Fruit fly (Drosophila melanogaster) whole organism, wandering third instar larva: ENCODE measurements around the gene LysB.
A peak's percentile ranks its signal among the peaks of the same experiment; 100 is the strongest.
"Not testable (repeated sequence)": the region's sequence is repeated elsewhere in the genome, so short reads cannot be mapped to it uniquely, and the experiment has no call there.

Experiments
- Abd-B ChIP-seq: fragments of >200 bp; optimal IDR thresholded peaks from 2 replicates; lab custom pipeline; 2017; ENCODE audit warnings: missing biosample characterization, missing genetic modification characterization
- CrebA ChIP-seq: fragments of 200-800 bp; sonication (Bioruptor generic); optimal IDR thresholded peaks from 2 replicates; lab custom pipeline; 2016; ENCODE audit warnings: missing biosample characterization, mild to moderate bottlenecking, missing genetic modification characterization, borderline replicate concordance
- Dfd ChIP-seq: fragments of >200 bp; optimal IDR thresholded peaks from 2 replicates; lab custom pipeline; 2017; ENCODE audit warnings: missing biosample characterization, missing genetic modification characterization
- Dif ChIP-seq: fragments of 200-275, 200-300 bp; sonication (Bioruptor generic); optimal IDR thresholded peaks from 2 replicates; lab custom pipeline; 2018; ENCODE audit warnings: missing biosample characterization, missing genetic modification characterization; ENCODE audit not compliant: partially characterized antibody
- GATAd ChIP-seq: sonication (Bioruptor generic); optimal IDR thresholded peaks from 2 replicates; lab custom pipeline; 2016; ENCODE audit warnings: missing biosample characterization, missing genetic modification characterization
- HLH106 ChIP-seq: fragments of 200-800 bp; optimal IDR thresholded peaks from 3 replicates; lab custom pipeline; 2019; ENCODE audit warnings: missing biosample characterization, mild to moderate bottlenecking, missing genetic modification characterization, moderate library complexity
- Hr78 ChIP-seq: fragments of >200 bp; optimal IDR thresholded peaks from 2 replicates; lab custom pipeline; 2017; ENCODE audit warnings: missing biosample characterization, missing genetic modification characterization
- Hr83 ChIP-seq: fragments of 200-300 bp; sonication (Bioruptor generic); optimal IDR thresholded peaks from 2 replicates; lab custom pipeline; 2016; ENCODE audit warnings: missing biosample characterization, mild to moderate bottlenecking, missing genetic modification characterization, moderate library complexity; ENCODE audit not compliant: poor library complexity, severe bottlenecking
- Jra ChIP-seq: sonication (Bioruptor generic); optimal IDR thresholded peaks from 2 replicates; lab custom pipeline; 2016; ENCODE audit warnings: missing biosample characterization, missing genetic modification characterization
- Myc ChIP-seq: fragments of >200 bp; optimal IDR thresholded peaks from 2 replicates; lab custom pipeline; 2017
- N ChIP-seq: fragments of >200 bp; optimal IDR thresholded peaks from 2 replicates; lab custom pipeline; 2018; ENCODE audit warnings: missing biosample characterization, missing external identifiers, missing genetic modification characterization
- OdsH ChIP-seq: fragments of 200-800 bp; sonication (Bioruptor generic); optimal IDR thresholded peaks from 2 replicates; lab custom pipeline; 2016; ENCODE audit warnings: missing biosample characterization, mild to moderate bottlenecking, missing genetic modification characterization
- Rel ChIP-seq, 2 experiments: fragments of 200-800 bp; sonication (Bioruptor generic) in 1 of 2; optimal IDR thresholded peaks; 2 replicates in 1 of 2; 3 replicates in 1 of 2; lab custom pipeline; 2016 to 2019; ENCODE audit warnings: mild to moderate bottlenecking in 2 of 2, missing biosample characterization in 2 of 2, missing genetic modification characterization in 2 of 2, moderate library complexity in 1 of 2
- dl ChIP-seq, 2 experiments: fragments of 175-275, 200-275 bp in 1 of 2; fragments of 200-275 bp in 1 of 2; sonication (Bioruptor generic); optimal IDR thresholded peaks; lab custom pipeline; 2018; ENCODE audit warnings: mild to moderate bottlenecking in 2 of 2, missing biosample characterization in 2 of 2, missing genetic modification characterization in 2 of 2, moderate library complexity in 2 of 2; ENCODE audit not compliant: partially characterized antibody in 2 of 2, insufficient read depth in 1 of 2
- dmrt93B ChIP-seq: fragments of 200-800 bp; sonication (Bioruptor generic); optimal IDR thresholded peaks from 2 replicates; lab custom pipeline; 2018; ENCODE audit warnings: missing biosample characterization, mild to moderate bottlenecking, missing genetic modification characterization
- dsf ChIP-seq: sonication (Bioruptor generic); optimal IDR thresholded peaks from 2 replicates; lab custom pipeline; 2016; ENCODE audit warnings: missing biosample characterization, missing genetic modification characterization, borderline replicate concordance
- foxo ChIP-seq, 2 experiments: fragments of 200-800 bp; sonication (Bioruptor generic); optimal IDR thresholded peaks; 2 replicates in 1 of 2; 3 replicates in 1 of 2; lab custom pipeline; 2016 to 2017; ENCODE audit warnings: missing biosample characterization in 2 of 2, missing genetic modification characterization in 2 of 2
- fru ChIP-seq: fragments of 200-800 bp; sonication (Bioruptor generic); optimal IDR thresholded peaks from 3 replicates; lab custom pipeline; 2016; ENCODE audit warnings: missing biosample characterization, mild to moderate bottlenecking, missing genetic modification characterization
- h ChIP-seq: fragments of 200-800 bp; sonication (Bioruptor generic); optimal IDR thresholded peaks from 3 replicates; lab custom pipeline; 2016; ENCODE audit warnings: missing biosample characterization, mild to moderate bottlenecking, missing genetic modification characterization
- jim ChIP-seq: fragments of 175-275, 200-325 bp; sonication (Bioruptor generic); optimal IDR thresholded peaks from 2 replicates; lab custom pipeline; 2016; ENCODE audit warnings: missing biosample characterization, mild to moderate bottlenecking, missing genetic modification characterization
- psq ChIP-seq: fragments of 200-800 bp; sonication (Bioruptor generic); optimal IDR thresholded peaks from 3 replicates; lab custom pipeline; 2017; ENCODE audit warnings: missing biosample characterization, mild to moderate bottlenecking, missing genetic modification characterization, moderate library complexity
- rgr ChIP-seq: fragments of 200-800 bp; sonication (Bioruptor generic); optimal IDR thresholded peaks from 3 replicates; lab custom pipeline; 2016; ENCODE audit warnings: missing biosample characterization, mild to moderate bottlenecking, missing genetic modification characterization
- sage ChIP-seq: fragments of 200-800 bp; sonication (Bioruptor generic); optimal IDR thresholded peaks from 2 replicates; lab custom pipeline; 2016; ENCODE audit warnings: missing biosample characterization, mild to moderate bottlenecking, missing genetic modification characterization
- sv ChIP-seq: fragments of 200-800 bp; sonication (Bioruptor generic); optimal IDR thresholded peaks from 3 replicates; lab custom pipeline; 2016; ENCODE audit warnings: missing biosample characterization, missing genetic modification characterization
- usp ChIP-seq: fragments of >200 bp; optimal IDR thresholded peaks from 2 replicates; lab custom pipeline; 2017; ENCODE audit warnings: missing biosample characterization, missing genetic modification characterization
- woc ChIP-seq: sonication (Bioruptor generic); optimal IDR thresholded peaks from 2 replicates; lab custom pipeline; 2016; ENCODE audit warnings: missing biosample characterization, mild to moderate bottlenecking, missing genetic modification characterization

The LysB gene

DNA sequence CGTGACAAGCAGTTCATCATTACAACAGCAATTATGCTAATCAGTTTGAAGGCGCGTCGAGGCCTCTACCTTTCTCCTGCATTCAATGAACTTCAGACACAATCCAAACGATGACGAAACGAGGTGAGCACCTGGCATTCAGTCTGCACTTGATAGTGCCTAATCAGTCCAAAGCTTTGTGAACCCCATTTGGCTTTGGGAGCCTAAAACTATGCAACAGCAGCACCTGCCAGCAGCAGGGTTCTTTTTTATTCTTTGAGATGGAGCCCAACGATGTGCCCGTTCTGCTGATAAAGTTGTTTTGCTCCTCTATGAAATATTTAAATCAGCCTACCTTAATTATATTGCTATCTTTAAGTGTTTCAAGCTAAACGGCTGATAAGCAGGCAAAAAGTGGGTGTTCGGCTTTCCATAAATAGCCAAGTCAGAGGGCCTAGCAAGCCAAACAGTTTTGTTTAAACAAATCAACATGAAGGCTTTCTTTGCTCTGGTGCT lies 20.2 kb downstream of the LysB start, which contains the start of gene LysS:
Gene LysS (plus strand): TSS at position 445 of the 495 bp plus-strand sequence.
- no peak for TF ChIP-seq Myc (lab: Kevin White, UChicago)
- no peak for TF ChIP-seq Rel (GFP tag; optimal IDR thresholded peaks at IDR 0.05; lab: Kevin White, UChicago)
- TF ChIP-seq Rel (tag; optimal IDR thresholded peaks at IDR 0.05; lab: Kevin White, UChicago), result peak; percentile 91

DNA sequence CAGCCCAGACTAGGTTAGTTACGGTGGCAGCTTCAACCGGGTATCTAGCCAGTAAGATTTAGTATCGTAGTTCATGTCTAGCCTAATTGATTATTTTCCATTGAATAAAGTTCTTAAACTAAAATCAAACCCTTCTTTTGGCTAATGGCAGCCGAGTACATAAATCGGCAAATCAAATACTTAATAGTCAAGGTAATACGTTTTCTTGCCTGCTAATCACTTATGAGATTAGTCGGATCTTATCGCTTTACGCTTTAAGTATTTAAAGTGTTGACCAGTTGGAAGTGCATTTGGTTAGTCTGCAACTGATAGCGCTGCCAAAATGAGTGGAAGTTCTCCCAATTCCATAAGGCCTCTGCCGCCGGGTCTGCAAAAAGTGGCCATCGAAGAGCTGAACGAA lies 25.4 kb downstream of the LysB start, which contains the start of gene CG33965:
Gene CG33965 (plus strand): TSS at position 301 of the 400 bp plus-strand sequence.
- no peak for TF ChIP-seq N
- no peak for TF ChIP-seq sage (GFP tag; lab: Kevin White, UChicago)
- TF ChIP-seq Hr83 (GFP tag; lab: Kevin White, UChicago), result no peak
- no peak for TF ChIP-seq Dif (GFP tag; lab: Kevin White, UChicago)
- no peak for TF ChIP-seq psq (GFP tag; lab: Kevin White, UChicago)
- TF ChIP-seq dsf (GFP tag; lab: Kevin White, UChicago), result no peak
- TF ChIP-seq sv (GFP tag; lab: Kevin White, UChicago), result no peak

DNA sequence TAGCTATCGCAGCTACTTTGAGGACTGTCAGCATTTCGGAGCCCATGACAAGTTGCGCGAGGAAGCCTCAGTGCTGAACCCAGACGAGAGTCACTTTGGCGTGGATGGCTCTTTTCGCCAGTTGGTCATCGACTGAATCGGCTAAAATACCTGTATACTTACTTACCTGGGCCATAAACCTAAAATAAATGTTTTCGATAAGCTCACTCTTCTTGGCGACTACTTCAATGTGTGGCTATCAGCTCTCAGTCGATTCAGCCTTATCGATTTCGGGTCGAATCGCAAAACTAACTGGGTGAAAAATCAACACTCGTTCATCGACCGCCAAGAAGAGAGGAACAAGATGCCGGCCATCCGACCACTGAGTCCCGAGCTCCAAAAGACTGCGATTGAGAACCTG lies 26.7 kb downstream of the LysB start, which contains the start of gene CG33966:
Gene CG33966 (plus strand): TSS at position 301 of the 400 bp plus-strand sequence.
- TF ChIP-seq sv (GFP tag; lab: Kevin White, UChicago) (no peak), dl (GFP tag; optimal IDR thresholded peaks at IDR 0.05; lab: Kevin White, UChicago; ENCODE audit: insufficient read depth in 1 of 2, partially characterized antibody in 2 of 2) (no peak), h (GFP tag; lab: Kevin White, UChicago) (no peak), sage (GFP tag; lab: Kevin White, UChicago) (no peak), Jra (GFP tag; lab: Kevin White, UChicago) (no peak), Hr83 (GFP tag; lab: Kevin White, UChicago) (no peak), Dfd (GFP tag; lab: Kevin White, UChicago) (no peak), Abd-B (GFP tag; lab: Kevin White, UChicago) (no peak), jim (GFP tag; lab: Kevin White, UChicago) (no peak), woc (GFP tag; lab: Kevin White, UChicago) (no peak), dmrt93B (GFP tag; lab: Kevin White, UChicago) (no peak), OdsH (GFP tag; lab: Kevin White, UChicago) (no peak), GATAd (no peak), dsf (GFP tag; lab: Kevin White, UChicago) (no peak), rgr (GFP tag; lab: Kevin White, UChicago) (no peak), usp (no peak), CrebA (GFP tag; lab: Kevin White, UChicago) (no peak)
- TF ChIP-seq, all 38 proteins: peak for 0

DNA sequence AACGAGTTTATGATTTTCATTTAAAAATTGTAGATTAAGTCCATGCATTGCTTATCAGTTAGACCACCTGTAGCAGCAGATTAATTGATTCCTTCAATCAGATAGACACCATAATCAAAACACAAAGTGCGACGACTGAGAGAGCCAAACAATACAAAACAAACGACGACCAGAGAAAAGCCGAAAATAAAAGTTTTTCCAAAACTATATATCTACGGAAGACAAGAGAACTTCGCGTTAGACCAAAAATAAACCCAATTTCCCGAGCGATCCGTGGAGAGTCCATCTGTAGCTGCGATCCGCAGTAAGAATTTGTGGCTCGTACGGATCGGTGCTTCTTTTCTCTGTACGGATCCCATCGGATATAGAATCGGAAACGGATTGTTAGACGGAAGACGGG lies 28.3 kb downstream of the LysB start, which contains the start of gene galene:
Gene galene (plus strand): TSS at position 301 of the 400 bp plus-strand sequence.
- TF ChIP-seq fru (GFP tag; lab: Kevin White, UChicago), result no peak

DNA sequence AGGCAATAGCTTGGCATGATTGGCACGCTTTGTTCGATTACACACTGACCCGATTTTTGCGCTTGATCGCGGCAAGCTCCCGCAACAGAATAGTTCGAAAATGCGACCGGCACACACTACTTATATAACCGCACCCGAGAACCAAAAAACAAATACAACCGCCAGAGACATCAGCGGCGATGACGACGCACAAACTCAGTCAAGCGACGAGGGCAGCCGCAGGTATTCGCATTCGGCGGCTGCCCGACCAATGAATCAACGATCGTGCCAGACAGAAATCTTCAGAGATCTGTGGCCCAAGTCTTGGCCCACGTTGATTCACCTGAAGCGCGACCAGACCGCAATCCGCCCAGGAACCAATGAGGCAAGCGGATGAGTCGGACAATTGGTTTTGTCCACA lies 31.0 kb downstream of the LysB start, which contains the start of gene CG9192:
Gene CG9192 (minus strand): TSS at position 101 of the 400 bp plus-strand sequence.
- TF ChIP-seq Hr78 (GFP tag; lab: Kevin White, UChicago) (no peak), Rel (GFP tag; optimal IDR thresholded peaks at IDR 0.05; lab: Kevin White, UChicago) (no peak), Rel (tag; optimal IDR thresholded peaks at IDR 0.05; lab: Kevin White, UChicago) (no peak)

DNA sequence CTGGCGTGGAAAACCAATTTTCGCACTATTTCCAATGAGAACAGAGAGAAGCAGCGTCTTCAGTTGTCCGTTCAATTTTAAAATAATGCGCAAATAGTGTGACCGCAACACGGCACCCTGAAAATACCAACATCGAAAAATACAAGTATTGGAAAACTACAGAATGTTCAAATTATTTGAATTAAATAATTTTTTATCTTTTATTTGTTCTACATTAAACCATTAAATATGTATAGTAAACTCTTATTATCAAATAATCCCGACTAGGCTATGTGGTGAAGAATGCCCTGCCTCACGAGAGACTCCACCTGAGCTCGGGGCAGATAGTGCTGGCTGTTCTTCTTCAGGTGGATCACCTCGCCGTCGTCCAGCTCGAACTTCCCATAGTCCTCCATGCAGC lies 38.6 kb downstream of the LysB start, which contains the start of gene Klp61F:
Gene Klp61F (minus strand): TSS at position 101 of the 400 bp plus-strand sequence.
- TF ChIP-seq GATAd; h (GFP tag; lab: Kevin White, UChicago); woc (GFP tag; lab: Kevin White, UChicago): not testable (repeated sequence)

DNA sequence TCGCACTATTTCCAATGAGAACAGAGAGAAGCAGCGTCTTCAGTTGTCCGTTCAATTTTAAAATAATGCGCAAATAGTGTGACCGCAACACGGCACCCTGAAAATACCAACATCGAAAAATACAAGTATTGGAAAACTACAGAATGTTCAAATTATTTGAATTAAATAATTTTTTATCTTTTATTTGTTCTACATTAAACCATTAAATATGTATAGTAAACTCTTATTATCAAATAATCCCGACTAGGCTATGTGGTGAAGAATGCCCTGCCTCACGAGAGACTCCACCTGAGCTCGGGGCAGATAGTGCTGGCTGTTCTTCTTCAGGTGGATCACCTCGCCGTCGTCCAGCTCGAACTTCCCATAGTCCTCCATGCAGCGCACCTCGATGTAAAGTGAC lies 39.7 kb downstream of the LysB start, which contains the start of gene CG32318:
Gene CG32318 (minus strand): TSS at position 101 of the 400 bp plus-strand sequence.
- TF ChIP-seq HLH106; sv (GFP tag; lab: Kevin White, UChicago); foxo (GFP tag; optimal IDR thresholded peaks at IDR 0.05; lab: Kevin White, UChicago): not testable (repeated sequence)
- TF ChIP-seq, all 38 proteins: peak for 0; not testable (repeated sequence) for 38
